Worm (Caenorhabditis elegans) whole organism, L2 larva: ENCODE measurements around the gene C25F9.2.

Source experiments
- C34F6.9 ChIP-seq: fragments of 150-350 bp; optimal IDR thresholded peaks from 2 replicates; lab custom pipeline; 2014; ENCODE audit warnings: missing biosample characterization, missing genetic modification characterization
- F13H6.1 ChIP-seq: sonication (generic microtip); optimal IDR thresholded peaks from 2 replicates; lab custom pipeline; 2016; ENCODE audit warnings: missing genetic modification characterization, missing compliant biosample characterization
- R02D3.7 ChIP-seq: fragments of 150-350 bp; optimal IDR thresholded peaks from 2 replicates; lab custom pipeline; 2014; ENCODE audit warnings: missing biosample characterization, missing genetic modification characterization
- Y55F3AM.14 ChIP-seq: fragments of 200-800 bp; sonication (Bioruptor generic); optimal IDR thresholded peaks from 2 replicates; lab custom pipeline; 2018; ENCODE audit warnings: mild to moderate bottlenecking, missing genetic modification characterization, missing compliant biosample characterization
- ZK546.5 ChIP-seq: sonication (generic microtip); optimal IDR thresholded peaks from 2 replicates; lab custom pipeline; 2017; ENCODE audit warnings: missing biosample characterization, missing genetic modification characterization
- aly-2 ChIP-seq: fragments of 150-350 bp; optimal IDR thresholded peaks from 2 replicates; lab custom pipeline; 2014; ENCODE audit warnings: missing biosample characterization, missing genetic modification characterization
- ceh-16 ChIP-seq: fragments of 150-350 bp; optimal IDR thresholded peaks from 2 replicates; lab custom pipeline; 2014; ENCODE audit warnings: missing biosample characterization, missing genetic modification characterization
- ceh-82 ChIP-seq: fragments of 150-350 bp; optimal IDR thresholded peaks from 2 replicates; lab custom pipeline; 2014; ENCODE audit warnings: missing biosample characterization, missing genetic modification characterization
- crh-2 ChIP-seq: sonication (generic microtip); optimal IDR thresholded peaks from 2 replicates; lab custom pipeline; 2017; ENCODE audit warnings: missing biosample characterization, missing genetic modification characterization
- dmd-4 ChIP-seq: sonication (generic microtip); optimal IDR thresholded peaks from 2 replicates; lab custom pipeline; 2017; ENCODE audit warnings: missing biosample characterization, missing genetic modification characterization
- egl-27 ChIP-seq: sonication (generic microtip); optimal IDR thresholded peaks from 3 replicates; lab custom pipeline; 2017; ENCODE audit warnings: missing biosample characterization, missing genetic modification reagents, missing genetic modification characterization
- elt-1 ChIP-seq: fragments of 150-350 bp; optimal IDR thresholded peaks from 2 replicates; lab custom pipeline; 2014; ENCODE audit warnings: missing biosample characterization, missing genetic modification characterization
- elt-3 ChIP-seq: sonication (generic microtip); optimal IDR thresholded peaks from 2 replicates; lab custom pipeline; 2017; ENCODE audit warnings: missing biosample characterization, missing genetic modification characterization
- fos-1 ChIP-seq: fragments of 150-350 bp; optimal IDR thresholded peaks from 2 replicates; lab custom pipeline; 2014; ENCODE audit warnings: missing biosample characterization, missing genetic modification characterization
- gmeb-1 ChIP-seq: fragments of 150-350 bp; optimal IDR thresholded peaks from 2 replicates; lab custom pipeline; 2014; ENCODE audit warnings: missing biosample characterization, missing genetic modification characterization
- lin-11 ChIP-seq: fragments of 150-350 bp; sonication (generic microtip); optimal IDR thresholded peaks from 2 replicates; lab custom pipeline; 2014; ENCODE audit warnings: missing biosample characterization, missing genetic modification characterization, inconsistent platforms, mixed read lengths
- lin-39 ChIP-seq: fragments of 150-350 bp; optimal IDR thresholded peaks from 2 replicates; lab custom pipeline; 2014; ENCODE audit warnings: missing biosample characterization, missing genetic modification reagents, missing genetic modification characterization
- lsy-2 ChIP-seq, 2 experiments: fragments of 150-350 bp in 1 of 2; sonication (generic microtip) in 1 of 2; optimal IDR thresholded peaks; 2 replicates each; lab custom pipeline; 2014 to 2017; ENCODE audit warnings: missing biosample characterization in 2 of 2, missing genetic modification characterization in 2 of 2
- mab-5 ChIP-seq: fragments of 150-350 bp; optimal IDR thresholded peaks from 2 replicates; lab custom pipeline; 2014; ENCODE audit warnings: missing biosample characterization, missing genetic modification characterization
- mbf-1 ChIP-seq: sonication (generic microtip); optimal IDR thresholded peaks from 2 replicates; lab custom pipeline; 2017; ENCODE audit warnings: missing biosample characterization, missing genetic modification characterization
- mdl-1 ChIP-seq, 2 experiments: fragments of 150-350 bp in 1 of 2; sonication (generic microtip) in 1 of 2; optimal IDR thresholded peaks; 2 replicates each; lab custom pipeline; 2017; ENCODE audit warnings: missing biosample characterization in 2 of 2, missing genetic modification characterization in 2 of 2
- nhr-10 ChIP-seq: sonication (generic microtip); optimal IDR thresholded peaks from 2 replicates; lab custom pipeline; 2017; ENCODE audit warnings: missing biosample characterization, missing genetic modification characterization
- nhr-11 ChIP-seq: fragments of 150-350 bp; optimal IDR thresholded peaks from 2 replicates; lab custom pipeline; 2014; ENCODE audit warnings: missing biosample characterization, missing genetic modification characterization
- nhr-12 ChIP-seq: fragments of 150-350 bp; optimal IDR thresholded peaks from 2 replicates; lab custom pipeline; 2014; ENCODE audit warnings: missing biosample characterization, missing genetic modification characterization
- nhr-129 ChIP-seq: fragments of 150-350 bp; optimal IDR thresholded peaks from 2 replicates; lab custom pipeline; 2014; ENCODE audit warnings: missing biosample characterization, missing genetic modification characterization
- nhr-21 ChIP-seq: fragments of 150-350 bp; optimal IDR thresholded peaks from 2 replicates; lab custom pipeline; 2014; ENCODE audit warnings: missing biosample characterization, missing genetic modification characterization
- nhr-23 ChIP-seq: fragments of 150-350 bp; optimal IDR thresholded peaks from 2 replicates; lab custom pipeline; 2014; ENCODE audit warnings: missing biosample characterization, missing genetic modification reagents, missing genetic modification characterization
- nhr-25 ChIP-seq: fragments of 150-350 bp; sonication (generic microtip); optimal IDR thresholded peaks from 3 replicates; lab custom pipeline; 2014; ENCODE audit warnings: missing biosample characterization, missing genetic modification characterization
- nhr-77 ChIP-seq: fragments of 150-350 bp; optimal IDR thresholded peaks from 2 replicates; lab custom pipeline; 2014; ENCODE audit warnings: missing biosample characterization, missing genetic modification characterization
- peb-1 ChIP-seq: fragments of 150-350 bp; optimal IDR thresholded peaks from 2 replicates; lab custom pipeline; 2014; ENCODE audit warnings: missing biosample characterization, missing genetic modification characterization
- skn-1 ChIP-seq: sonication (generic microtip); optimal IDR thresholded peaks from 2 replicates; lab custom pipeline; 2017; ENCODE audit warnings: missing biosample characterization, missing genetic modification characterization
- sma-9 ChIP-seq, 2 experiments: fragments of 150-350 bp in 1 of 2; sonication (generic microtip) in 1 of 2; optimal IDR thresholded peaks; 2 replicates each; lab custom pipeline; 2014 to 2016; ENCODE audit warnings: missing genetic modification characterization in 2 of 2, mild to moderate bottlenecking in 1 of 2, missing biosample characterization in 1 of 2, missing compliant biosample characterization in 1 of 2, missing genetic modification reagents in 1 of 2, moderate library complexity in 1 of 2
- snpc-4 ChIP-seq: fragments of 150-350 bp; optimal IDR thresholded peaks from 2 replicates; lab custom pipeline; 2014; ENCODE audit warnings: missing biosample characterization, missing genetic modification characterization
- unc-39 ChIP-seq: fragments of 150-350 bp; optimal IDR thresholded peaks from 2 replicates; lab custom pipeline; 2014; ENCODE audit warnings: missing biosample characterization, missing genetic modification characterization
- unc-55 ChIP-seq: fragments of 150-350 bp; sonication (generic microtip); optimal IDR thresholded peaks from 3 replicates; lab custom pipeline; 2014; ENCODE audit warnings: missing biosample characterization, missing genetic modification reagents, missing genetic modification characterization
- unc-62 ChIP-seq: fragments of 150-350 bp; optimal IDR thresholded peaks from 2 replicates; lab custom pipeline; 2014; ENCODE audit warnings: missing biosample characterization, missing genetic modification reagents, missing genetic modification characterization
- zag-1 ChIP-seq: fragments of 150-350 bp; optimal IDR thresholded peaks from 2 replicates; lab custom pipeline; 2014; ENCODE audit warnings: missing biosample characterization, missing genetic modification characterization
- ztf-4 ChIP-seq: fragments of 150-350 bp; optimal IDR thresholded peaks from 2 replicates; lab custom pipeline; 2014; ENCODE audit warnings: missing biosample characterization, missing genetic modification characterization

Gene C25F9.2

DNA sequence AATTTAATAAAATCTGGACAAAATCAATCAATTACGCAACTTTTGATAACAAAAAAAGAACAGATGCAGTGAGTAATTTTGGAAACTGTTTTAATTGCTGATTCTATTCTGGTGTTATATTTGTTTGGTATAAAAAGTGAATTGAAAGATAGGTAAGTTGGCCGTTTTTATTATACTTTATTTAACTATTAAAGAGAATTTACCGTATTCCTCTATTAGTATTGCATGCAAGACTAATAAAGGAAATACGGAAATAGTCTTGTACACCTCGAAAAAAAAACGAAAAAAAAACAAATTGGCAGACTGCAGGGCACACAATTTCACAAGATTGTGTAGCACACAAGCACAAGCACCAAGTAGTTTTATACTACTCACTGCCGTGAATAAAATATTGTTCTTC is 41.3 kb downstream of the C25F9.2 start, which contains the start of gene Y43F8B.25:
Y43F8B.25 (plus strand) TSS at position 301 of the 400 bp plus-strand sequence.
- TF ChIP-seq ceh-82 (tag; lab: Kevin White, UChicago) (no peak), nhr-10 (tag; lab: Kevin White, UChicago) (no peak), R02D3.7 (tag; lab: Kevin White, UChicago) (no peak), nhr-21 (tag; lab: Kevin White, UChicago) (no peak), elt-1 (tag; lab: Kevin White, UChicago) (no peak), Y55F3AM.14 (GFP tag; lab: Kevin White, UChicago) (no peak), sma-9 (GFP tag; optimal IDR thresholded peaks at IDR 0.05; lab: Kevin White, UChicago) (no peak), sma-9 (tag; optimal IDR thresholded peaks at IDR 0.05; lab: Kevin White, UChicago) (no peak), lin-39 (tag; lab: Kevin White, UChicago) (no peak), unc-39 (no peak)

DNA sequence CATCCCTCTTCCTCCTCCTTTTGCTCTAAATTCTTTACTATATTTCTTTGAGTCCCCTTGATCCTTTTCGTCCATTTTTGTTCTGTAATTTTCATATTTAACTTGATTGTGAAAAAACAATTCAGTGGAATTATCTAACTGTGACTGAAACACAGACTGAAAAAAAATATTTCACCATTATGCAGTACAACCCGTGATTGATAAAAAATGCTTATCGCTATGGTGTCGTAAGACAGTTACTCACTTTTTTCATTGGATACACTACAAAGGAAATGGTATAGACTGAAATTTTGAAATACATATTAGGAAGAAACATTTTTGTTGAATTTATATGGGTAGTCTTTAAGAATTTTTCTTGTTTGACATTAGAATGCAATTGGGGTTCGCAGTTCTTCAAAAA is 46.3 kb downstream of the C25F9.2 start, which contains the start of gene Y43F8B.23:
Y43F8B.23 (minus strand) TSS at position 75 of the 400 bp plus-strand sequence.
- peak; percentile 2 for TF ChIP-seq gmeb-1
- no peak for TF ChIP-seq dmd-4 (tag; lab: Kevin White, UChicago)
- TF ChIP-seq fos-1 = peak; percentile 92
- TF ChIP-seq crh-2 (tag; lab: Kevin White, UChicago) = peak; percentile 14

DNA sequence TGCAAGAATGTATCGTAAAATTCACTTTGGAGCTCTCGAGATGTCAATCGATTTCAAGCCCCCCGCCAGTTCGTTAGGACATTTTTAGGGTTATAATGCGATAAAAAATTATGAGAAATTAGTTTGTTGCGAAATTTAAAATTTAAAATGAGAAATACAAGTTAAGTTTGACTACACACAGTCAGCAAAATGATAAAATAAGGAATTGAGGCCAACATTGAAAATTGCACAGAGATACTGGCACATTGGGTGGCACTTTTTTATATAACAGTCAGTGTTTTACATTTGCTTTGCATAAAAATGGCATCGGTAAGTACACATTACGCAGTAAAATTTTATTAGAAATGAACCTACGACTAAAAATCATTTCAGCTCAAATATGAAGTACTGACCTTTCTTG is 46.8 kb downstream of the C25F9.2 start, which contains the start of gene Y43F8B.12:
Y43F8B.12 (plus strand) TSS at position 301 of the 400 bp plus-strand sequence.
- TF ChIP-seq unc-62 (GFP tag; lab: Kevin White, UChicago) (no peak), unc-55 (GFP tag; lab: Kevin White, UChicago) (no peak), ceh-16 (tag; lab: Kevin White, UChicago) (no peak), mbf-1 (tag; lab: Kevin White, UChicago) (no peak), nhr-25 (tag; lab: Kevin White, UChicago) (no peak), ceh-82 (tag; lab: Kevin White, UChicago) (no peak), gmeb-1 (no peak), snpc-4 (tag; lab: Kevin White, UChicago) (no peak), nhr-129 (tag; lab: Kevin White, UChicago) (no peak), elt-3 (no peak), nhr-12 (tag; lab: Kevin White, UChicago) (no peak), ztf-4 (tag; lab: Kevin White, UChicago) (no peak), C34F6.9 (tag; lab: Kevin White, UChicago) (no peak), sma-9 (GFP tag; optimal IDR thresholded peaks at IDR 0.05; lab: Kevin White, UChicago) (no peak), sma-9 (tag; optimal IDR thresholded peaks at IDR 0.05; lab: Kevin White, UChicago) (no peak), mdl-1 (tag; optimal IDR thresholded peaks at IDR 0.05; lab: Kevin White, UChicago) (no peak)
- TF ChIP-seq, all 48 proteins: peak for 0

DNA sequence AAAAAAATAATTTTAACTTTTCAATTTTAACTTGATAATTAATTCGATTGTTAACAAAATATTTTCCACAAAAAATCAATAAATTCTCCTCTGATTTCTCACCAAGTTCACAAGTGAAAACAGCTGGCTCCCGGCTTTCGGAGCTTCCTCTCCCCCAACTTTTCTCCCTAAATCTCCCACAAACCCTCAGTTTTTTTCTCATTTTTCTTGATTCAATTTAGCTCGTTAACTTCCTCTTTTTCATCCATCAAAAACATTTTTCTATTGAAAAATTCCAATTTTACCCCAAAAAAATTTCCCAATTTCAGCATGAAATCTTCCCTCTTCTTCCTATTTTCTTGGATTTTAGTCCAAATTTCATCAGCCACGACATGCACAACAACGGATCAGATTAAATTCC is 49.1 kb downstream of the C25F9.2 start, which contains the start of gene Y43F8B.11:
Y43F8B.11 (plus strand) TSS at position 301 of the 400 bp plus-strand sequence.
- TF ChIP-seq lsy-2 (tag; optimal IDR thresholded peaks at IDR 0.05; lab: Kevin White, UChicago) = no peak
- no peak for TF ChIP-seq gmeb-1
- no peak for TF ChIP-seq zag-1 (tag; lab: Kevin White, UChicago)
- no peak for TF ChIP-seq snpc-4 (tag; lab: Kevin White, UChicago)
- TF ChIP-seq mdl-1 (tag; optimal IDR thresholded peaks at IDR 0.05; lab: Kevin White, UChicago) = no peak
- TF ChIP-seq egl-27 = no peak
- TF ChIP-seq nhr-10 (tag; lab: Kevin White, UChicago) = no peak
- no peak for TF ChIP-seq nhr-23 (tag; lab: Kevin White, UChicago)
- TF ChIP-seq F13H6.1 = no peak

DNA sequence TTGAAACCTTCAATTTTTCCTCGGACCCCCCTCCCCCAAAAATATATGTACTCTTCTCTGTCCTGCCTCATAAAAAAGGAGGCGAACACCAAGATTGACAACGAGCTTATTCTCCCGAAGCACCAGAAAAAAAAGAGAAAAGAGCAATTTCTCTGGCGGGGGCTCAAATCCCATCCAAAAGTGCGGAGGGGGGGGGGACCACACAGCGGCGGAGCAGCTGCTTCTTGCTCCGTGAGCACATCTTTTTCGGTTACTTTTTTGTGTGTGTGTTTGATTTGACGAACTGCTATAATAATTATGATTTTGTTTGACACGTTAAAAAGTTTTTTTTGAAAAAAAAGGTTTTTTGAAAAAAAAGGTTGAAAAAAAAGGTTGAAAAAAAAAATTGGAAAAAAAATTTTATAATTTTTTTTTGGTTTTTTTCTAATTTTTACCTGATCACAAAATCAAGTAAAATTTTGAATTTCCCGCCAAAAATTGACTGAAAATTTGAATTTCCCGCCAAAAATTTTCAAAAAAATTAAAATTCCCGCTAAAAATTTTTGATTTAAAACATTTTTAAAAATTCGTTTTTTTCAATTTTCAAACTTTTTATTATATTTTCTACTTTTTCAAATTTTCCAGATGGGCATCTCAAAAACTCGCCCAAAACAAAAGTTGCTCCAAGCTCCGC is 52.7 kb downstream of the C25F9.2 start, which contains the start of gene Y43F8B.10:
Y43F8B.10 (plus strand) TSS at position 623 of the 673 bp plus-strand sequence.
- TF ChIP-seq mbf-1 (tag; lab: Kevin White, UChicago) = no peak
- no peak for TF ChIP-seq nhr-77 (tag; lab: Kevin White, UChicago)
- TF ChIP-seq skn-1 = no peak
- TF ChIP-seq dmd-4 (tag; lab: Kevin White, UChicago) = no peak
- no peak for TF ChIP-seq nhr-11
- no peak for TF ChIP-seq aly-2 (tag; lab: Kevin White, UChicago)
- TF ChIP-seq mdl-1 (tag; optimal IDR thresholded peaks at IDR 0.05; lab: Kevin White, UChicago) = no peak
- TF ChIP-seq lin-11 = no peak
- TF ChIP-seq egl-27 = no peak
- TF ChIP-seq crh-2 (tag; lab: Kevin White, UChicago) = no peak
- TF ChIP-seq F13H6.1 = no peak
- no peak for TF ChIP-seq Y55F3AM.14 (GFP tag; lab: Kevin White, UChicago)
- no peak for TF ChIP-seq mab-5 (tag; lab: Kevin White, UChicago)
- no peak for TF ChIP-seq R02D3.7 (tag; lab: Kevin White, UChicago)
- TF ChIP-seq lsy-2 (tag; optimal IDR thresholded peaks at IDR 0.05; lab: Kevin White, UChicago) = no peak
- TF ChIP-seq ZK546.5 (tag; lab: Kevin White, UChicago) = no peak
- no peak for TF ChIP-seq elt-1 (tag; lab: Kevin White, UChicago)
- no peak for TF ChIP-seq peb-1 (tag; lab: Kevin White, UChicago)
- TF ChIP-seq, all 48 proteins: peak for 0
